Comparison of ENCODE assay signal across 6 worm cellular contexts in the genomic region with DNA sequence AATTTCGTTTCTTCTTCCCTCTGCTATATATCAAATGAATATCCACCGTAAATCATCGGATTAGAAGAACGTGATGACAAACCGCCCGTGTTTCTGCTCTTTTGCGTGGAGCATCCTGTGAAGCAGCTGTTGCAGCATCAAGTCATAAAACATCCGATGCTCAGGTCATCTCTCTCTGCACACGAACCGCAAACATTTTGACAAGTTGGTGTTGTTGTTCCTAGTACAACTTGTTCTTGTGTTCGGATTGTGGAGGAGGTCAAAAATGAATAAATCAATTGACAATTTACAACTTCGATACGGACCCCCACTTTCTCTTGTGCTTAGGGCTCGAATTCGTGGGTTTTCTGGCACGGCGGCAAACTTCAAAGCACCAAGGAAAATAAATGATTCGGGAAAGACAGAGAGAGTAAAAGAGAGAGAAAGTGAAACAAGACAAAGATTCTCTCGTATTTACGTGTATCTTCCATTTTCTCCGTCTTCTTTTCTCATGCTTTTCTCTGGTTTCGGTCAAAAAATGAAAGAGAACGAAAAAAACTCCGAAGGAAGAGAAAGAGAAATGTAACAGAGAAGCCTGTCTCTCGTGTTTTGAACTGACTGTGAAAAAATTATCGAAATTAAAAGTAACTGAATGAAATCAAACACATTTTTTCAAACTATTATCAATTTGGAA.
A peak's percentile ranks its signal among the peaks of the same experiment; 100 is the strongest.
TF ChIP-seq lines count a peak whose summit lies in the region.

No protein-coding gene starts in this region.

TF ChIP-seq in whole organism, L1 larva, 84 proteins besides CTCF, POLR2A, EP300 and RAD21 (continues in another document):
- TF ChIP-seq nhr-77 (tag; optimal IDR thresholded peaks at IDR 0.05; lab: Kevin White, UChicago) (no peak), lin-15B (tag; optimal IDR thresholded peaks at IDR 0.05; lab: Kevin White, UChicago) (no peak), nhr-12 (tag; optimal IDR thresholded peaks at IDR 0.05; lab: Kevin White, UChicago) (no peak), efl-3 (GFP tag; optimal IDR thresholded peaks at IDR 0.05; lab: Kevin White, UChicago) (no peak), C04F5.9 (tag; optimal IDR thresholded peaks at IDR 0.05; lab: Kevin White, UChicago) (no peak), swsn-7 (tag; optimal IDR thresholded peaks at IDR 0.05; lab: Kevin White, UChicago) (no peak), fkh-4 (tag; optimal IDR thresholded peaks at IDR 0.05; lab: Kevin White, UChicago; ENCODE audit: borderline replicate concordance) (no peak), lsy-2 (tag; optimal IDR thresholded peaks at IDR 0.05; lab: Kevin White, UChicago) (peak in 1 of 2 experiments; percentile 9), mef-2 (tag; optimal IDR thresholded peaks at IDR 0.05; lab: Kevin White, UChicago) (no peak), nhr-28 (tag; optimal IDR thresholded peaks at IDR 0.05; lab: Kevin White, UChicago) (no peak), dpl-1 (GFP tag; optimal IDR thresholded peaks at IDR 0.05; lab: Kevin White, UChicago) (no peak), pqm-1 (tag; optimal IDR thresholded peaks at IDR 0.05; lab: Kevin White, UChicago) (no peak), fkh-8 (tag; optimal IDR thresholded peaks at IDR 0.05; lab: Kevin White, UChicago) (no peak), hlh-4 (tag; optimal IDR thresholded peaks at IDR 0.05; lab: Kevin White, UChicago) (no peak)

TF ChIP-seq in whole organism, L2 larva, 48 proteins besides CTCF, POLR2A, EP300 and RAD21:
- TF ChIP-seq nhr-129 (tag; optimal IDR thresholded peaks at IDR 0.05; lab: Kevin White, UChicago), result peak; percentile 38
- peak; percentile 63 for TF ChIP-seq unc-55 (GFP tag; optimal IDR thresholded peaks at IDR 0.05; lab: Kevin White, UChicago)
- TF ChIP-seq lsy-2 (tag; optimal IDR thresholded peaks at IDR 0.05; lab: Kevin White, UChicago), result peak in 1 of 2 experiments; percentile 29
- no peak for TF ChIP-seq fos-1 (tag; optimal IDR thresholded peaks at IDR 0.05; lab: Kevin White, UChicago)
- TF ChIP-seq mab-5 (tag; optimal IDR thresholded peaks at IDR 0.05; lab: Kevin White, UChicago), result peak; percentile 96
- peak; percentile 19 for TF ChIP-seq F13H6.1 (tag; optimal IDR thresholded peaks at IDR 0.05; lab: Kevin White, UChicago)
- no peak for TF ChIP-seq peb-1 (tag; optimal IDR thresholded peaks at IDR 0.05; lab: Kevin White, UChicago)
TF ChIP-seq in whole organism, L2 larva: peak in this region for 5.

TF ChIP-seq in whole organism, L3 larva, 47 proteins besides CTCF, POLR2A, EP300 and RAD21:
- TF ChIP-seq nfya-1 (tag; optimal IDR thresholded peaks at IDR 0.05; lab: Kevin White, UChicago; ENCODE audit: insufficient read depth) (peak; percentile 5), R02D3.7 (tag; optimal IDR thresholded peaks at IDR 0.05; lab: Kevin White, UChicago) (no peak), lin-39 (tag; optimal IDR thresholded peaks at IDR 0.05; lab: Kevin White, UChicago) (peak; percentile 17)

TF ChIP-seq in whole organism, L4 larva, 104 proteins besides CTCF, POLR2A, EP300 and RAD21:
- TF ChIP-seq lsy-2 (tag; optimal IDR thresholded peaks at IDR 0.05; lab: Kevin White, UChicago) (peak in 1 of 2 experiments; percentile 14), ceh-20 (GFP tag; IDR thresholded peaks at IDR 0.05; lab: Robert Waterston, UW) (0 out of 2 replicates have a peak, but pooled peaks have one; percentile 24), mdt-29 (GFP tag; IDR thresholded peaks at IDR 0.05; lab: Robert Waterston, UW) (no peak), snpc-4 (tag; optimal IDR thresholded peaks at IDR 0.05; lab: Kevin White, UChicago) (no peak), madf-9 (GFP tag; conservative IDR thresholded peaks at IDR 0.05; lab: Robert Waterston, UW) (no peak), lin-38 (GFP tag; IDR thresholded peaks at IDR 0.05; lab: Robert Waterston, UW) (no peak)
TF ChIP-seq in whole organism, L4 larva: peak in this region for 2.

TF ChIP-seq in whole organism, late embryonic, 69 proteins besides CTCF, POLR2A, EP300 and RAD21:
- TF ChIP-seq unc-55 (GFP tag; optimal IDR thresholded peaks at IDR 0.05; lab: Kevin White, UChicago) (peak; percentile 70), pha-2 (tag; optimal IDR thresholded peaks at IDR 0.05; lab: Kevin White, UChicago) (no peak), rnt-1 (tag; optimal IDR thresholded peaks at IDR 0.05; lab: Kevin White, UChicago) (peak; percentile 62)

TF ChIP-seq in whole organism, mixed stage, embryonic, 35 proteins besides CTCF, POLR2A, EP300 and RAD21:
- TF ChIP-seq nhr-2 (tag; optimal IDR thresholded peaks at IDR 0.05; lab: Kevin White, UChicago) (peak; percentile 12), mab-5 (tag; optimal IDR thresholded peaks at IDR 0.05; lab: Kevin White, UChicago) (peak; percentile 95), unc-120 (tag; optimal IDR thresholded peaks at IDR 0.05; lab: Kevin White, UChicago; ENCODE audit: poor library complexity, severe bottlenecking) (peak; percentile 27), hlh-1 (tag; optimal IDR thresholded peaks at IDR 0.05; lab: Kevin White, UChicago) (peak; percentile 84), unc-62 (GFP tag; optimal IDR thresholded peaks at IDR 0.05; lab: Kevin White, UChicago) (peak; percentile 92), zip-8 (tag; optimal IDR thresholded peaks at IDR 0.05; lab: Kevin White, UChicago) (no peak), ces-1 (GFP tag; optimal IDR thresholded peaks at IDR 0.05; lab: Kevin White, UChicago) (no peak)
